Worm (Caenorhabditis elegans) whole organism, young adult: ENCODE data around the gene snt-1.

ENCODE experiments used
- B0019.2 ChIP-seq: fragments of 200-800 bp; sonication (Bioruptor generic); conservative IDR thresholded peaks from 2 replicates; pipeline ENCODE4 v1.3.6; 2022; ENCODE audit warnings: missing genetic modification reagents, missing genetic modification characterization, missing compliant biosample characterization
- F23B12.7 ChIP-seq: sonication (generic microtip); optimal IDR thresholded peaks from 2 replicates; lab custom pipeline; 2017; ENCODE audit warnings: missing genetic modification characterization, mild to moderate bottlenecking, missing compliant biosample characterization, antibody characterized with exemption, moderate library complexity; ENCODE audit not compliant: insufficient read depth
- F52B5.7 ChIP-seq: sonication (generic microtip); optimal IDR thresholded peaks from 2 replicates; lab custom pipeline; 2016; ENCODE audit warnings: mild to moderate bottlenecking, missing genetic modification characterization, missing compliant biosample characterization
- F55B11.4 ChIP-seq: sonication (generic microtip); optimal IDR thresholded peaks from 2 replicates; lab custom pipeline; 2016; ENCODE audit warnings: missing compliant biosample characterization, missing genetic modification characterization, borderline replicate concordance; ENCODE audit not compliant: insufficient read depth
- F57A8.1 ChIP-seq: fragments of 200-800 bp; sonication (Bioruptor generic); optimal IDR thresholded peaks from 2 replicates; lab custom pipeline; 2018; ENCODE audit warnings: mild to moderate bottlenecking, missing genetic modification characterization, moderate library complexity, missing compliant biosample characterization
- K11D2.4 ChIP-seq: fragments of 200-800 bp; sonication (Bioruptor generic); IDR thresholded peaks from 2 replicates; pipeline ENCODE4 v1.3.6; 2022; ENCODE audit warnings: missing genetic modification reagents, missing genetic modification characterization, missing compliant biosample characterization
- Y56A3A.18 ChIP-seq: fragments of 200-800 bp; sonication (Bioruptor generic); IDR thresholded peaks from 2 replicates; pipeline ENCODE4 v1.3.6; 2022; ENCODE audit warnings: missing genetic modification reagents, missing genetic modification characterization, missing compliant biosample characterization
- Y67H2A.10 ChIP-seq: fragments of 200-800 bp; sonication (Bioruptor generic); conservative IDR thresholded peaks from 2 replicates; pipeline ENCODE4 v1.3.6; 2022; ENCODE audit warnings: missing genetic modification reagents, missing genetic modification characterization, missing compliant biosample characterization
- atf-7 ChIP-seq: sonication (generic microtip); optimal IDR thresholded peaks from 2 replicates; lab custom pipeline; 2017; ENCODE audit warnings: mild to moderate bottlenecking, missing genetic modification characterization, missing compliant biosample characterization
- attf-6 ChIP-seq: fragments of 200-800 bp; sonication (Bioruptor generic); IDR thresholded peaks from 2 replicates; pipeline ENCODE4 v1.3.6; 2022; ENCODE audit warnings: missing genetic modification reagents, missing genetic modification characterization, missing compliant biosample characterization
- cebp-1 ChIP-seq, 2 experiments: fragments of 200-800 bp in 1 of 2; sonication (Bioruptor generic) in 1 of 2; sonication (generic microtip) in 1 of 2; IDR thresholded peaks in 1 of 2; optimal IDR thresholded peaks in 1 of 2; 2 replicates each; pipeline versions ENCODE4 v1.3.6 to Lab custom; 2017 to 2022; ENCODE audit warnings: missing compliant biosample characterization in 2 of 2, missing genetic modification characterization in 2 of 2, mild to moderate bottlenecking in 1 of 2, missing genetic modification reagents in 1 of 2, moderate library complexity in 1 of 2
- cebp-2 ChIP-seq: fragments of 200-800 bp; sonication (Bioruptor generic); IDR thresholded peaks from 2 replicates; pipeline ENCODE4 v1.3.6; 2022; ENCODE audit warnings: missing genetic modification characterization, missing compliant biosample characterization
- ceh-27 ChIP-seq: fragments of 200-800 bp; sonication (Bioruptor generic); optimal IDR thresholded peaks from 2 replicates; lab custom pipeline; 2018; ENCODE audit warnings: mild to moderate bottlenecking, missing genetic modification characterization, moderate library complexity, missing compliant biosample characterization
- ceh-40 ChIP-seq: fragments of 200-800 bp; sonication (Bioruptor generic); IDR thresholded peaks from 2 replicates; pipeline ENCODE4 v1.3.6; 2022; ENCODE audit warnings: missing genetic modification characterization, missing compliant biosample characterization
- chd-7 ChIP-seq: sonication (generic microtip); optimal IDR thresholded peaks from 2 replicates; lab custom pipeline; 2016; ENCODE audit warnings: mild to moderate bottlenecking, missing genetic modification characterization, moderate library complexity, missing compliant biosample characterization
- dpl-1 ChIP-seq: fragments of 150-350 bp; optimal IDR thresholded peaks from 2 replicates; lab custom pipeline; 2014; ENCODE audit warnings: missing biosample characterization, missing genetic modification reagents, missing genetic modification characterization
- efl-1 ChIP-seq: fragments of 150-350 bp; optimal IDR thresholded peaks from 2 replicates; lab custom pipeline; 2014; ENCODE audit warnings: missing biosample characterization, missing genetic modification reagents, missing genetic modification characterization
- egrh-3 ChIP-seq: fragments of 200-800 bp; sonication (Bioruptor generic); IDR thresholded peaks from 2 replicates; pipeline ENCODE4 v1.3.6; 2022; ENCODE audit warnings: missing genetic modification reagents, missing genetic modification characterization, missing compliant biosample characterization
- ets-4 ChIP-seq: fragments of 200-800 bp; sonication (Bioruptor generic); optimal IDR thresholded peaks from 2 replicates; lab custom pipeline; 2018; ENCODE audit warnings: mild to moderate bottlenecking, missing genetic modification characterization, missing compliant biosample characterization
- him-1 ChIP-seq: sonication (generic microtip); optimal IDR thresholded peaks from 2 replicates; lab custom pipeline; 2016; ENCODE audit warnings: missing genotype, missing genetic modification reagents, missing genetic modification characterization, missing compliant biosample characterization
- hmg-1.2 ChIP-seq: fragments of 200-800 bp; sonication (Bioruptor generic); IDR thresholded peaks from 2 replicates; pipeline ENCODE4 v1.3.6; 2022; ENCODE audit warnings: missing genetic modification reagents, missing genetic modification characterization, missing compliant biosample characterization
- let-526 ChIP-seq: fragments of 200-800 bp; sonication (Bioruptor generic); IDR thresholded peaks from 2 replicates; pipeline ENCODE4 v1.3.6; 2022; ENCODE audit warnings: missing genetic modification reagents, missing genetic modification characterization, missing compliant biosample characterization
- lin-26 ChIP-seq: fragments of 200-800 bp; sonication (Bioruptor generic); IDR thresholded peaks from 2 replicates; pipeline ENCODE4 v1.3.6; 2022; ENCODE audit warnings: missing genetic modification reagents, missing genetic modification characterization, missing compliant biosample characterization
- lin-35 ChIP-seq, 3 experiments: fragments of 150-350 bp in 2 of 3; sonication (generic microtip) in 1 of 3; optimal IDR thresholded peaks; 2 replicates each; lab custom pipeline; 2014 to 2018; ENCODE audit warnings: missing biosample characterization in 3 of 3, missing genetic modification characterization in 3 of 3, missing genetic modification reagents in 3 of 3
- madf-8 ChIP-seq: fragments of 200-800 bp; sonication (Bioruptor generic); conservative IDR thresholded peaks from 2 replicates; pipeline ENCODE4 v1.3.6; 2022; ENCODE audit warnings: missing genetic modification reagents, missing genetic modification characterization, missing compliant biosample characterization
- mel-28 ChIP-seq: sonication (generic microtip); optimal IDR thresholded peaks from 2 replicates; lab custom pipeline; 2016; ENCODE audit warnings: borderline replicate concordance, mild to moderate bottlenecking, missing genetic modification characterization, missing compliant biosample characterization
- mes-4 ChIP-seq: sonication (generic microtip); optimal IDR thresholded peaks from 2 replicates; lab custom pipeline; 2016; ENCODE audit warnings: missing genotype, missing genetic modification characterization, missing compliant biosample characterization
- nfya-1 ChIP-seq: sonication (generic microtip); optimal IDR thresholded peaks from 2 replicates; lab custom pipeline; 2017; ENCODE audit warnings: antibody characterized with exemption, missing compliant biosample characterization, missing genetic modification characterization, borderline replicate concordance; ENCODE audit not compliant: insufficient read depth
- nhr-80 ChIP-seq: sonication (generic microtip); optimal IDR thresholded peaks from 2 replicates; lab custom pipeline; 2016; ENCODE audit warnings: missing genetic modification characterization, missing compliant biosample characterization
- pbrm-1 ChIP-seq: fragments of 200-800 bp; sonication (Bioruptor generic); IDR thresholded peaks from 2 replicates; pipeline ENCODE4 v1.3.6; 2022; ENCODE audit warnings: missing genetic modification reagents, missing genetic modification characterization, missing compliant biosample characterization
- pha-4 ChIP-seq: fragments of 150-350 bp; sonication (generic microtip); optimal IDR thresholded peaks from 2 replicates; lab custom pipeline; 2014; ENCODE audit warnings: missing biosample characterization, missing genetic modification reagents, missing genetic modification characterization
- rec-8 ChIP-seq, 2 experiments: sonication (generic microtip); optimal IDR thresholded peaks; 2 replicates each; lab custom pipeline; 2016; ENCODE audit warnings: mild to moderate bottlenecking in 2 of 2, missing genetic modification characterization in 2 of 2, missing genetic modification reagents in 2 of 2, missing genotype in 2 of 2, missing biosample characterization in 1 of 2, missing compliant biosample characterization in 1 of 2, moderate library complexity in 1 of 2
- rpc-1 ChIP-seq, 2 experiments: fragments of 150-350 bp in 1 of 2; sonication (generic microtip) in 1 of 2; optimal IDR thresholded peaks; 2 replicates each; lab custom pipeline; 2014 to 2018; ENCODE audit warnings: missing biosample characterization in 1 of 2, missing genetic modification characterization in 1 of 2, missing genetic modification reagents in 1 of 2, missing genotype in 1 of 2
- snpc-3.4 ChIP-seq: sonication (generic microtip); optimal IDR thresholded peaks from 2 replicates; lab custom pipeline; 2017; ENCODE audit warnings: missing genetic modification characterization, mild to moderate bottlenecking, missing compliant biosample characterization, antibody characterized with exemption, moderate library complexity, missing genotype, missing genetic modification reagents
- somi-1 ChIP-seq: fragments of 200-800 bp; sonication (Bioruptor generic); optimal IDR thresholded peaks from 2 replicates; lab custom pipeline; 2018; ENCODE audit warnings: mild to moderate bottlenecking, missing genetic modification characterization, missing compliant biosample characterization
- tbx-9 ChIP-seq: sonication (generic microtip); optimal IDR thresholded peaks from 2 replicates; lab custom pipeline; 2016; ENCODE audit warnings: borderline replicate concordance, missing genetic modification characterization, inconsistent platforms, missing compliant biosample characterization
- zfh-2 ChIP-seq: fragments of 200-800 bp; sonication (Bioruptor generic); conservative IDR thresholded peaks from 2 replicates; pipeline ENCODE4 v1.3.6; 2022; ENCODE audit warnings: missing genetic modification reagents, missing genetic modification characterization, missing compliant biosample characterization
- ztf-3 ChIP-seq: fragments of 200-800 bp; sonication (Bioruptor generic); optimal IDR thresholded peaks from 2 replicates; lab custom pipeline; 2018; ENCODE audit warnings: mild to moderate bottlenecking, missing genetic modification characterization, missing compliant biosample characterization
- ztf-6 ChIP-seq: fragments of 200-800 bp; sonication (Bioruptor generic); IDR thresholded peaks from 2 replicates; pipeline ENCODE4 v1.3.6; 2022; ENCODE audit warnings: missing genetic modification reagents, missing genetic modification characterization, missing compliant biosample characterization

Gene snt-1

DNA sequence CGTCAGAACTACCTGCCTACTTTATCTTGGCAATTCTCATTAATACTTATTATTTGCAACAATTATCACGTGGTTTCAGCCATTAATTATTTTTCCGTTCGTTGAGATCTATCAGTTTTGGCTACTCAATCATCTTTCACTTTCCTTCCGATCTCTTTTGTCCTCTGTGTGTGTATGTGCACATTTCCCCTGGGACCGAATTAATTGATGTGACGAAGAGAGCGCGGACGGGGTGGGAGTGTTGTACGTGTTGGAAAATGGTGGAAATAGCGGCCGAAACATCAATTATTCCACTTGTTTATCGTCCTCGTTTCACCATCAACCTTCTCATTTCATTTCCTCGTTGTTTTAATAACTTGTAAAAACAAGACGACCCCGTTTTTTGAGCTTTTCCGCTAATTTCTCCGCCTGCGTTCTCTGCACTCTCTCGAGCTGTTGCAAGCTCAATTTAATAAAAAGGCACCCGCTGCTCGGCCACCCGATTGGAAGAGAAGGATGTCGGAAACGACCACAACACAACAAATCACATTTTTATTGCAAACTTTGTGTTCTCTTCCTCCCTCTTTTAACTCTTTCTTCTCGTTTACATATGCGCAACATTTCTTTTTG, 27.6 kb downstream of the snt-1 start:
- TF ChIP-seq somi-1 (GFP tag; lab: Kevin White, UChicago) = no peak
- peak; percentile 9 for TF ChIP-seq chd-7
- 0 out of 2 replicates have a peak, but pooled peaks have one; percentile 29 for TF ChIP-seq let-526 (GFP tag; lab: Robert Waterston, UW)
- no peak for TF ChIP-seq K11D2.4 (GFP tag; lab: Robert Waterston, UW)
- no peak for TF ChIP-seq pbrm-1 (GFP tag; lab: Robert Waterston, UW)

ce11 chrII:6838977-6839376, 28.2 kb downstream of the snt-1 start:
- TF ChIP-seq ets-4 (GFP tag; lab: Kevin White, UChicago) = no peak
- TF ChIP-seq efl-1 (GFP tag; lab: Kevin White, UChicago) = no peak
- no peak for TF ChIP-seq chd-7
- peak; percentile 0 for TF ChIP-seq ceh-27 (GFP tag; lab: Kevin White, UChicago)
- no peak for TF ChIP-seq cebp-1 (GFP tag; IDR thresholded peaks at IDR 0.05; lab: Robert Waterston, UW)
- TF ChIP-seq cebp-1 (tag; optimal IDR thresholded peaks at IDR 0.05; lab: Kevin White, UChicago) = peak; percentile 38
- peak; percentile 16 for TF ChIP-seq nhr-80
- no peak for TF ChIP-seq Y67H2A.10 (GFP tag; lab: Robert Waterston, UW)
- TF ChIP-seq him-1 (tag; lab: Kevin White, UChicago) = no peak
- peak; percentile 3; the same call in 1 of the 2 replicates for TF ChIP-seq hmg-1.2 (GFP tag; lab: Robert Waterston, UW)
- TF ChIP-seq cebp-2 (GFP tag; lab: Robert Waterston, UW) = no peak
- TF ChIP-seq mel-28 (tag; lab: Kevin White, UChicago) = no peak
- TF ChIP-seq zfh-2 (GFP tag; lab: Robert Waterston, UW) = no peak
- no peak for TF ChIP-seq ztf-6 (GFP tag; lab: Robert Waterston, UW)
- TF ChIP-seq ztf-3 = no peak
- no peak for TF ChIP-seq mes-4 (tag; lab: Kevin White, UChicago)
- TF ChIP-seq ceh-40 (GFP tag; lab: Robert Waterston, UW) = no peak
- no peak for TF ChIP-seq rec-8 (tag; optimal IDR thresholded peaks at IDR 0.05; lab: Kevin White, UChicago)
- TF ChIP-seq snpc-3.4 (tag; lab: Kevin White, UChicago) = no peak
- peak; percentile 22 for TF ChIP-seq somi-1 (GFP tag; lab: Kevin White, UChicago)
- TF ChIP-seq F52B5.7 (tag; lab: Kevin White, UChicago) = no peak

ce11 chrII:6840663-6841062, 29.9 kb downstream of the snt-1 start:
- no peak for TF ChIP-seq attf-6 (GFP tag; lab: Robert Waterston, UW)
- TF ChIP-seq F55B11.4 (tag; lab: Kevin White, UChicago) = no peak
- TF ChIP-seq pha-4 (tag; lab: Kevin White, UChicago) = no peak
- TF ChIP-seq lin-35 (GFP tag; optimal IDR thresholded peaks at IDR 0.05; lab: Kevin White, UChicago) = no peak
- TF ChIP-seq lin-26 = no peak
- TF ChIP-seq nfya-1 (tag; lab: Kevin White, UChicago) = no peak
- TF ChIP-seq Y56A3A.18 = no peak
- TF ChIP-seq F23B12.7 (tag; lab: Kevin White, UChicago) = no peak
- no peak for TF ChIP-seq B0019.2 (GFP tag; lab: Robert Waterston, UW)
- no peak for TF ChIP-seq let-526 (GFP tag; lab: Robert Waterston, UW)
- TF ChIP-seq hmg-1.2 (GFP tag; lab: Robert Waterston, UW) = no peak
- TF ChIP-seq madf-8 = no peak
- no peak for TF ChIP-seq atf-7
- TF ChIP-seq dpl-1 = no peak
- TF ChIP-seq rpc-1 (optimal IDR thresholded peaks at IDR 0.05; lab: Kevin White, UChicago) = no peak
- no peak for TF ChIP-seq rpc-1 (tag; optimal IDR thresholded peaks at IDR 0.05; lab: Kevin White, UChicago)
- no peak for TF ChIP-seq egrh-3 (GFP tag; lab: Robert Waterston, UW)
- no peak for TF ChIP-seq tbx-9 (tag; lab: Kevin White, UChicago)
- no peak for TF ChIP-seq F57A8.1
